Worm (Caenorhabditis elegans) whole organism, L2 larva: ENCODE results near the gene str-253.

Experiments
- C34F6.9 ChIP-seq: fragments of 150-350 bp; optimal IDR thresholded peaks from 2 replicates; lab custom pipeline; 2014; ENCODE audit warnings: missing biosample characterization, missing genetic modification characterization
- R02D3.7 ChIP-seq: fragments of 150-350 bp; optimal IDR thresholded peaks from 2 replicates; lab custom pipeline; 2014; ENCODE audit warnings: missing biosample characterization, missing genetic modification characterization
- Y55F3AM.14 ChIP-seq: fragments of 200-800 bp; sonication (Bioruptor generic); optimal IDR thresholded peaks from 2 replicates; lab custom pipeline; 2018; ENCODE audit warnings: mild to moderate bottlenecking, missing genetic modification characterization, missing compliant biosample characterization
- ZK546.5 ChIP-seq: sonication (generic microtip); optimal IDR thresholded peaks from 2 replicates; lab custom pipeline; 2017; ENCODE audit warnings: missing biosample characterization, missing genetic modification characterization
- alr-1 ChIP-seq: fragments of 150-350 bp; optimal IDR thresholded peaks from 2 replicates; lab custom pipeline; 2014; ENCODE audit warnings: missing biosample characterization, missing genetic modification characterization
- aly-2 ChIP-seq: fragments of 150-350 bp; optimal IDR thresholded peaks from 2 replicates; lab custom pipeline; 2014; ENCODE audit warnings: missing biosample characterization, missing genetic modification characterization
- ama-1 ChIP-seq: fragments of 150-350 bp; optimal IDR thresholded peaks from 2 replicates; lab custom pipeline; 2018; ENCODE audit warnings: inconsistent platforms
- blmp-1 ChIP-seq: sonication (generic microtip); optimal IDR thresholded peaks from 2 replicates; lab custom pipeline; 2017; ENCODE audit warnings: missing genetic modification characterization, mild to moderate bottlenecking, missing compliant biosample characterization, antibody characterized with exemption, moderate library complexity; ENCODE audit not compliant: insufficient read depth
- ceh-82 ChIP-seq: fragments of 150-350 bp; optimal IDR thresholded peaks from 2 replicates; lab custom pipeline; 2014; ENCODE audit warnings: missing biosample characterization, missing genetic modification characterization
- crh-2 ChIP-seq: sonication (generic microtip); optimal IDR thresholded peaks from 2 replicates; lab custom pipeline; 2017; ENCODE audit warnings: missing biosample characterization, missing genetic modification characterization
- dmd-4 ChIP-seq: sonication (generic microtip); optimal IDR thresholded peaks from 2 replicates; lab custom pipeline; 2017; ENCODE audit warnings: missing biosample characterization, missing genetic modification characterization
- elt-1 ChIP-seq: fragments of 150-350 bp; optimal IDR thresholded peaks from 2 replicates; lab custom pipeline; 2014; ENCODE audit warnings: missing biosample characterization, missing genetic modification characterization
- elt-3 ChIP-seq: sonication (generic microtip); optimal IDR thresholded peaks from 2 replicates; lab custom pipeline; 2017; ENCODE audit warnings: missing biosample characterization, missing genetic modification characterization
- fos-1 ChIP-seq: fragments of 150-350 bp; optimal IDR thresholded peaks from 2 replicates; lab custom pipeline; 2014; ENCODE audit warnings: missing biosample characterization, missing genetic modification characterization
- gmeb-1 ChIP-seq: fragments of 150-350 bp; optimal IDR thresholded peaks from 2 replicates; lab custom pipeline; 2014; ENCODE audit warnings: missing biosample characterization, missing genetic modification characterization
- lin-11 ChIP-seq: fragments of 150-350 bp; sonication (generic microtip); optimal IDR thresholded peaks from 2 replicates; lab custom pipeline; 2014; ENCODE audit warnings: missing biosample characterization, missing genetic modification characterization, inconsistent platforms, mixed read lengths
- lin-39 ChIP-seq: fragments of 150-350 bp; optimal IDR thresholded peaks from 2 replicates; lab custom pipeline; 2014; ENCODE audit warnings: missing biosample characterization, missing genetic modification reagents, missing genetic modification characterization
- lsy-2 ChIP-seq, 2 experiments: fragments of 150-350 bp in 1 of 2; sonication (generic microtip) in 1 of 2; optimal IDR thresholded peaks; 2 replicates each; lab custom pipeline; 2014 to 2017; ENCODE audit warnings: missing biosample characterization in 2 of 2, missing genetic modification characterization in 2 of 2
- mab-5 ChIP-seq: fragments of 150-350 bp; optimal IDR thresholded peaks from 2 replicates; lab custom pipeline; 2014; ENCODE audit warnings: missing biosample characterization, missing genetic modification characterization
- mbf-1 ChIP-seq: sonication (generic microtip); optimal IDR thresholded peaks from 2 replicates; lab custom pipeline; 2017; ENCODE audit warnings: missing biosample characterization, missing genetic modification characterization
- nhr-11 ChIP-seq: fragments of 150-350 bp; optimal IDR thresholded peaks from 2 replicates; lab custom pipeline; 2014; ENCODE audit warnings: missing biosample characterization, missing genetic modification characterization
- nhr-12 ChIP-seq: fragments of 150-350 bp; optimal IDR thresholded peaks from 2 replicates; lab custom pipeline; 2014; ENCODE audit warnings: missing biosample characterization, missing genetic modification characterization
- nhr-129 ChIP-seq: fragments of 150-350 bp; optimal IDR thresholded peaks from 2 replicates; lab custom pipeline; 2014; ENCODE audit warnings: missing biosample characterization, missing genetic modification characterization
- nhr-21 ChIP-seq: fragments of 150-350 bp; optimal IDR thresholded peaks from 2 replicates; lab custom pipeline; 2014; ENCODE audit warnings: missing biosample characterization, missing genetic modification characterization
- nhr-23 ChIP-seq: fragments of 150-350 bp; optimal IDR thresholded peaks from 2 replicates; lab custom pipeline; 2014; ENCODE audit warnings: missing biosample characterization, missing genetic modification reagents, missing genetic modification characterization
- nhr-237 ChIP-seq: fragments of 150-350 bp; optimal IDR thresholded peaks from 2 replicates; lab custom pipeline; 2014; ENCODE audit warnings: missing biosample characterization, missing genetic modification characterization
- nhr-25 ChIP-seq: fragments of 150-350 bp; sonication (generic microtip); optimal IDR thresholded peaks from 3 replicates; lab custom pipeline; 2014; ENCODE audit warnings: missing biosample characterization, missing genetic modification characterization
- nhr-6 ChIP-seq: fragments of 150-350 bp; optimal IDR thresholded peaks from 2 replicates; lab custom pipeline; 2014; ENCODE audit warnings: missing biosample characterization, missing genetic modification characterization
- nhr-77 ChIP-seq: fragments of 150-350 bp; optimal IDR thresholded peaks from 2 replicates; lab custom pipeline; 2014; ENCODE audit warnings: missing biosample characterization, missing genetic modification characterization
- sem-4 ChIP-seq: fragments of 150-350 bp; optimal IDR thresholded peaks from 2 replicates; lab custom pipeline; 2014; ENCODE audit warnings: missing biosample characterization, missing genetic modification reagents, missing genetic modification characterization
- skn-1 ChIP-seq: sonication (generic microtip); optimal IDR thresholded peaks from 2 replicates; lab custom pipeline; 2017; ENCODE audit warnings: missing biosample characterization, missing genetic modification characterization
- sma-3 ChIP-seq: sonication (generic microtip); optimal IDR thresholded peaks from 2 replicates; lab custom pipeline; 2016; ENCODE audit warnings: missing genetic modification reagents, missing genetic modification characterization, missing compliant biosample characterization
- sma-9 ChIP-seq, 2 experiments: fragments of 150-350 bp in 1 of 2; sonication (generic microtip) in 1 of 2; optimal IDR thresholded peaks; 2 replicates each; lab custom pipeline; 2014 to 2016; ENCODE audit warnings: missing genetic modification characterization in 2 of 2, mild to moderate bottlenecking in 1 of 2, missing biosample characterization in 1 of 2, missing compliant biosample characterization in 1 of 2, missing genetic modification reagents in 1 of 2, moderate library complexity in 1 of 2
- snpc-4 ChIP-seq: fragments of 150-350 bp; optimal IDR thresholded peaks from 2 replicates; lab custom pipeline; 2014; ENCODE audit warnings: missing biosample characterization, missing genetic modification characterization
- unc-39 ChIP-seq: fragments of 150-350 bp; optimal IDR thresholded peaks from 2 replicates; lab custom pipeline; 2014; ENCODE audit warnings: missing biosample characterization, missing genetic modification characterization
- unc-55 ChIP-seq: fragments of 150-350 bp; sonication (generic microtip); optimal IDR thresholded peaks from 3 replicates; lab custom pipeline; 2014; ENCODE audit warnings: missing biosample characterization, missing genetic modification reagents, missing genetic modification characterization
- unc-62 ChIP-seq: fragments of 150-350 bp; optimal IDR thresholded peaks from 2 replicates; lab custom pipeline; 2014; ENCODE audit warnings: missing biosample characterization, missing genetic modification reagents, missing genetic modification characterization
- zag-1 ChIP-seq: fragments of 150-350 bp; optimal IDR thresholded peaks from 2 replicates; lab custom pipeline; 2014; ENCODE audit warnings: missing biosample characterization, missing genetic modification characterization
- ztf-1 ChIP-seq: fragments of 200-800 bp; sonication (Bioruptor generic); conservative IDR thresholded peaks from 2 replicates; pipeline ENCODE4 v1.3.6; 2022; ENCODE audit warnings: missing genetic modification characterization, missing compliant biosample characterization
- ztf-11 ChIP-seq: sonication (generic microtip); optimal IDR thresholded peaks from 2 replicates; lab custom pipeline; 2017; ENCODE audit warnings: missing biosample characterization, missing genetic modification characterization
- ztf-4 ChIP-seq: fragments of 150-350 bp; optimal IDR thresholded peaks from 2 replicates; lab custom pipeline; 2014; ENCODE audit warnings: missing biosample characterization, missing genetic modification characterization

The str-253 gene

DNA sequence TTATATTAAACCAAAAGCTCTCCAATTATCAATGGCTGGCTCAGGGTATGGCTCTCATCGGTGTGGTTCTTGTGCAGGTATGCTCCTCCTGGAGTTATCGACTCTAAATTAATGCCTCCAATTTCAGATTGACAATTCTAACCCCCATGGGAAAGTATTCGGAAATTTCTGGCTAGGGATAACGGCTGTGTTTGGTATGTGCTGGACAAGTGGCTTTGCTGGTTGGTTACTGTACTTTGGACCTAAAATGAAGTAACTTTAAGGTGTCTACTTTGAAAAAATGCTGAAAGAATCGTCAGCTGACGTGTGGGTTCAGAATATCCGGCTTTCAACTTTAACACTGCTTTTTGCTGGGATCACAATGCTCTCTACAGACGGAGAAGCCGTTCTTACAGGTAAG lies 37.5 kb downstream of the str-253 start:
- no peak for TF ChIP-seq snpc-4 (tag; lab: Kevin White, UChicago)

DNA sequence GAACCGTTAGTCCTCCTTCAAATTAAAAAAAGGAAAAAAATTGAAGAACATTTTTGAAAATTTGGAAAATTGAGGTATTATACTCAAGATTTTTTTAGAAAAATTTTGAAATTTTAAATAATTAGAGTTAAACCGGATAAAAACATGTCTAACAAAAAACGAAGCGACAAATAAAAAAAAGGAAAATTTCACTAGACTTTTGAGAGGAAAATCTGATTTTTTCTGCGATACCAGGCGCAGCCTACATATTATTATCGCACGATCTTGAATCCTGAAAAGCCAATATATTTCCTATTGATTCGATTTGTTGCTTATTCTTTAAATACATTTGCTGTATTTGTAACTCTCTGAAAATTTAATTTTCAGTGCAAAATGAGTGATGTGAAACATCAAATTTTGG lies 39.1 kb downstream of the str-253 start, which contains the start of gene nstp-8:
Gene nstp-8 (plus strand): TSS at position 301 of the 400 bp plus-strand sequence.
- TF ChIP-seq blmp-1 (tag; lab: Kevin White, UChicago) (no peak), elt-1 (tag; lab: Kevin White, UChicago) (no peak), aly-2 (tag; lab: Kevin White, UChicago) (no peak), mbf-1 (no peak), nhr-23 (tag; lab: Kevin White, UChicago) (no peak), R02D3.7 (tag; lab: Kevin White, UChicago) (no peak), nhr-11 (tag; lab: Kevin White, UChicago) (no peak), nhr-21 (tag; lab: Kevin White, UChicago) (no peak), lin-11 (tag; lab: Kevin White, UChicago) (no peak)
- TF ChIP-seq, all 48 proteins: peak for 0

DNA sequence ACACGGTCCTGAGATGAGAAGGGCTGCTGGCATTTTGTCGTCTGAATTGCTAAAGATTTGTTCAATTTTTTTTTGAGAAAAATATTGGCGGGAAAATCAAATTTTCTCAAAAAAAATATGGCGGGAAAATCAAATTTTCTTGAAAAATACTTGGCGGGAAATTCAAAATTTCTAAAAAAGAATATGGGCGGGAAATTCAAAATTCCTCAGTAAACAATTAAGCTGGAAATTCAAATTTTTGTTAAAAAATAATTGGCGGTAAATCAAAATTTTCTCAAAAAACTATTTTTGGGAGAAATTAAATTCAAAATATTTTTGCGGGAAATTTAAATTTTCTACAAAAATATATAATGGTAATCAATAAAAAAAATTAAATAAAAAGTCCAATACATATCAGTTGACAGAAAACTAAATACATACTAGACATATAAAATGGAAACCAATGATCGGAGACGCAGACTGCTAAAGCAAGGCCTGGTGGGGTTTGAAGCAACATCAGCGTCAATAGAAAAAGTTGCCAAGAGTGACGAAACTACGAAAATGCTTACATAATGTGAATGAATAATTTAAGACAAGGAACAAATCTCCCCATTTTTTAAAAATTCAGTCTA lies 39.9 kb downstream of the str-253 start, which contains the start of gene nhr-184:
Gene nhr-184 (minus strand): TSS at position 51 of the 611 bp plus-strand sequence.
- no peak for TF ChIP-seq nhr-11 (tag; lab: Kevin White, UChicago)
- peak; percentile 30 for TF ChIP-seq unc-55 (GFP tag; lab: Kevin White, UChicago)
- no peak for TF ChIP-seq blmp-1 (tag; lab: Kevin White, UChicago)
- no peak for TF ChIP-seq ztf-11 (tag; lab: Kevin White, UChicago)
- no peak for TF ChIP-seq elt-3 (tag; lab: Kevin White, UChicago)
- no peak for TF ChIP-seq zag-1 (tag; lab: Kevin White, UChicago)
- peak in 1 of 2 experiments; percentile 21 for TF ChIP-seq lsy-2 (tag; optimal IDR thresholded peaks at IDR 0.05; lab: Kevin White, UChicago)
- no peak for TF ChIP-seq elt-1 (tag; lab: Kevin White, UChicago)
- TF ChIP-seq lin-39 (tag; lab: Kevin White, UChicago) = no peak
- no peak for TF ChIP-seq ZK546.5 (tag; lab: Kevin White, UChicago)
- TF ChIP-seq mbf-1 = no peak
- no peak for TF ChIP-seq ama-1 (lab: Kevin White, UChicago)
- TF ChIP-seq snpc-4 (tag; lab: Kevin White, UChicago) = no peak
- TF ChIP-seq crh-2 (tag; lab: Kevin White, UChicago) = no peak
- no peak for TF ChIP-seq nhr-237 (tag; lab: Kevin White, UChicago)
- TF ChIP-seq skn-1 (tag; lab: Kevin White, UChicago) = no peak
- TF ChIP-seq lin-11 (tag; lab: Kevin White, UChicago) = no peak
- no peak for TF ChIP-seq nhr-23 (tag; lab: Kevin White, UChicago)
- no peak for TF ChIP-seq nhr-77 (tag; lab: Kevin White, UChicago)
- TF ChIP-seq ztf-4 (tag; lab: Kevin White, UChicago) = no peak
- no peak for TF ChIP-seq sma-3 (GFP tag; lab: Kevin White, UChicago)
- no peak for TF ChIP-seq ceh-82 (tag; lab: Kevin White, UChicago)
- no peak for TF ChIP-seq nhr-129 (tag; lab: Kevin White, UChicago)
- TF ChIP-seq C34F6.9 (tag; lab: Kevin White, UChicago) = no peak
- peak; percentile 56 for TF ChIP-seq fos-1 (tag; lab: Kevin White, UChicago)
- TF ChIP-seq nhr-21 (tag; lab: Kevin White, UChicago) = no peak
- TF ChIP-seq mab-5 = no peak
- no peak for TF ChIP-seq ztf-1 (GFP tag; lab: Robert Waterston, UW)
- peak; percentile 35 for TF ChIP-seq sma-9 (GFP tag; optimal IDR thresholded peaks at IDR 0.05; lab: Kevin White, UChicago)
- TF ChIP-seq sma-9 (tag; optimal IDR thresholded peaks at IDR 0.05; lab: Kevin White, UChicago) = no peak
- TF ChIP-seq unc-62 (GFP tag; lab: Kevin White, UChicago) = no peak
- TF ChIP-seq unc-39 (tag; lab: Kevin White, UChicago) = no peak
- peak; percentile 2 for TF ChIP-seq gmeb-1 (tag; lab: Kevin White, UChicago)
- TF ChIP-seq sem-4 (tag; lab: Kevin White, UChicago) = no peak
- no peak for TF ChIP-seq R02D3.7 (tag; lab: Kevin White, UChicago)
- no peak for TF ChIP-seq Y55F3AM.14
- TF ChIP-seq dmd-4 (tag; lab: Kevin White, UChicago) = no peak
- TF ChIP-seq alr-1 (tag; lab: Kevin White, UChicago) = no peak
- no peak for TF ChIP-seq nhr-6 (tag; lab: Kevin White, UChicago)
- TF ChIP-seq nhr-25 (tag; lab: Kevin White, UChicago) = no peak
- no peak for TF ChIP-seq nhr-12
